Worm (Caenorhabditis elegans): Measurements from ENCODE around the gene ttc-37.

Gene ttc-37

ce11 chrV:5161792-5162191, 42.5 kb upstream of the ttc-37 start, which contains the start of gene abu-6:
abu-6 (minus strand) TSS chrV:5161892.
- TF ChIP-seq ceh-44 (GFP tag; IDR thresholded peaks at IDR 0.05) (no peak), lin-39 (tag; optimal IDR thresholded peaks at IDR 0.05) (no peak), R02D3.7 (tag; optimal IDR thresholded peaks at IDR 0.05) (no peak), mdt-29 (GFP tag; IDR thresholded peaks at IDR 0.05) (no peak)

DNA sequence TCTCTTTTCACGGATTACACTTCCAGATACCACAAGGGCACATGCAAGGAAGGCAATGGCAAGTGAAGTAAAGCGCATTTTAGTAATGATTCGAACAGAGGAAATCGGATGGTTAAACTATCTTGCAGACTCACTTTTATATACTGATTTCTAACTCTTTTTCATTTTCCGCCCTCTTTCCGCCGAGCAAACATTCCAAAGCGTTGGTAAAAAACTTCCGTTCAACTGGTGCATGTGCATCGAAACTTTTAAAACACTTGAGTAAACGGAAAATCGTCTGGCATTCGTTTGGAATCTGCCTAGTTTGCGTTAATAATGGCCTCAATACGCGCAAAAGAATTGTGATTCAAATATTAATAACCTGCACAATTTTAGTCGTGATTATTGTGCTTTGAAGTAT, 39.6 kb upstream of the ttc-37 start, which contains the start of gene abu-7:
Gene abu-7, minus strand, starts transcription at position 101 of the 400 bp plus-strand sequence.
- TF ChIP-seq ceh-28 (tag; optimal IDR thresholded peaks at IDR 0.05), result no peak
- no peak for TF ChIP-seq lim-7 (GFP tag; IDR thresholded peaks at IDR 0.05)
- TF ChIP-seq hlh-30 (tag; optimal IDR thresholded peaks at IDR 0.05; ENCODE audit: insufficient read depth), result no peak
- TF ChIP-seq php-3 (GFP tag; IDR thresholded peaks at IDR 0.05), result no peak
- TF ChIP-seq arid-1 (GFP tag; conservative IDR thresholded peaks at IDR 0.05), result no peak
- TF ChIP-seq unc-62 (GFP tag; optimal IDR thresholded peaks at IDR 0.05 in 1 of 2), result no peak
- TF ChIP-seq unc-62 (tag; optimal IDR thresholded peaks at IDR 0.05), result no peak
- TF ChIP-seq lsy-2 (tag; optimal IDR thresholded peaks at IDR 0.05), result no peak
- no peak for TF ChIP-seq lin-39 (tag; optimal IDR thresholded peaks at IDR 0.05)
- no peak for TF ChIP-seq attf-4 (tag; optimal IDR thresholded peaks at IDR 0.05)
- TF ChIP-seq nhr-42 (GFP tag; IDR thresholded peaks at IDR 0.05), result no peak
- TF ChIP-seq Y5F2A.4 (GFP tag; optimal IDR thresholded peaks at IDR 0.05), result no peak
- no peak for TF ChIP-seq ceh-82 (tag; optimal IDR thresholded peaks at IDR 0.05)
- no peak for TF ChIP-seq F10B5.3 (tag; optimal IDR thresholded peaks at IDR 0.05)
- no peak for TF ChIP-seq saeg-2 (GFP tag; IDR thresholded peaks at IDR 0.05)
- TF ChIP-seq nhr-111 (GFP tag; optimal IDR thresholded peaks at IDR 0.05), result no peak
- no peak for TF ChIP-seq nhr-76 (tag; optimal IDR thresholded peaks at IDR 0.05)
- TF ChIP-seq fkh-10 (GFP tag; optimal IDR thresholded peaks at IDR 0.05), result no peak

- TF ChIP-seq ztf-7 (tag; optimal IDR thresholded peaks at IDR 0.05) (no peak), aha-1 (tag) (peak; percentile 40), unc-62 (GFP tag; optimal IDR thresholded peaks at IDR 0.05 in 1 of 2) (peak in 1 of 2 experiments; percentile 35), unc-62 (tag; optimal IDR thresholded peaks at IDR 0.05) (no peak), tag-97 (GFP tag; IDR thresholded peaks at IDR 0.05) (no peak), zip-2 (tag; optimal IDR thresholded peaks at IDR 0.05) (no peak)
These were observed 38.8 kb upstream of the ttc-37 start, which contains the start of gene srw-140 for ce11 chrV:5165426-5165825. srw-140 (plus strand) TSS chrV:5165726.

- TF ChIP-seq unc-62 (GFP tag; optimal IDR thresholded peaks at IDR 0.05 in 1 of 2) (peak in 1 of 2 experiments; percentile 25), unc-62 (tag; optimal IDR thresholded peaks at IDR 0.05) (no peak), nhr-10 (tag; optimal IDR thresholded peaks at IDR 0.05) (no peak), lin-39 (tag; optimal IDR thresholded peaks at IDR 0.05) (no peak), mxl-3 (GFP tag; optimal IDR thresholded peaks at IDR 0.05) (no peak)
These were observed 34.7 kb upstream of the ttc-37 start, which contains the start of gene srt-64 for ce11 chrV:5169586-5169985. srt-64 (minus strand) TSS chrV:5169686.

DNA sequence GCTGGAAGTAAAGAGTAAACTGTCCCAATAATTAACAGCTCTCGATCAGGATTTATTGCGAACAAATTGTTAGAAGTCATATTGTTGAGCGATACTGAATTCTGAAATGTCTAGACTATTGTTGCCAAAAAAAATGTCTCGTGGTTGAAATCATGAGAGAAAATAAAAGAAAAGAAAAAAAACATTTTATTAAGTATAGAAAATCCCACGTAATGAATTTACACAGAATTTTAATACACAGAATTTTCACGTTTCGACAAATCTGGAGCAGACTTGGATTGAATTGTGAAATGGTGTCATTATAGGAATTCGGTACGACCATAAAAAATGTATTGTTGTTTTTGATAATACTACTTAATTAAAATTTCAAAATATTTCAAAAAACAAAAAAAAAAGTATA, 31.4 kb upstream of the ttc-37 start, which contains the start of gene srt-65:
Gene srt-65, minus strand, starts transcription at position 101 of the 400 bp plus-strand sequence.
- TF ChIP-seq mxl-3 (GFP tag; optimal IDR thresholded peaks at IDR 0.05), result no peak
- no peak for TF ChIP-seq F44E2.7 (GFP tag; IDR thresholded peaks at IDR 0.05)

DNA sequence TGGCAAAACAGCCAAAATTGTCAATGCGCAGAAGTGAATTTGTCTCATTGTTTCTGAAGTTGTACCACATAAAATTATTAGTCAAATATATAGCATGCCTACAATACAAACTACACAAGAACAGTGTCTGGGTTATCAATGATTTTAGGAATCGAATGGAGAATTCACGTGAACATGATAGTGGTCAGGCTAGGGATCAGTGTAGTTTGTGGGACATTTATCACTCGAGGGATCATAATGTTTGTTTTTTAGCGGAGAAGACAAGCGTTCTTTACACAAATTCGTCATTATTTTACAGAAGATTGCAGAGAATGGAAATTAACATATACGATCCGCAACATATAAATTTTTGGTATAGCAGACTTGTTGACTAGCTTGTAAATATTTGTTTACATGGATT, 27.1 kb upstream of the ttc-37 start, which contains the start of gene ugt-51:
Gene ugt-51, minus strand, starts transcription at position 101 of the 400 bp plus-strand sequence.
- TF ChIP-seq mdt-29 (GFP tag; IDR thresholded peaks at IDR 0.05) (no peak), aha-1 (tag) (peak; percentile 77), dve-1 (tag; optimal IDR thresholded peaks at IDR 0.05; ENCODE audit: insufficient read depth) (peak; percentile 40), nhr-28 (tag; optimal IDR thresholded peaks at IDR 0.05) (peak; percentile 85), cey-2 (tag; optimal IDR thresholded peaks at IDR 0.05; ENCODE audit: borderline replicate concordance, insufficient read depth) (no peak)

Data from whole organism, L4 larva.